Fruit fly (Drosophila melanogaster): ENCODE data around the gene dre4.

The dre4 gene

DNA sequence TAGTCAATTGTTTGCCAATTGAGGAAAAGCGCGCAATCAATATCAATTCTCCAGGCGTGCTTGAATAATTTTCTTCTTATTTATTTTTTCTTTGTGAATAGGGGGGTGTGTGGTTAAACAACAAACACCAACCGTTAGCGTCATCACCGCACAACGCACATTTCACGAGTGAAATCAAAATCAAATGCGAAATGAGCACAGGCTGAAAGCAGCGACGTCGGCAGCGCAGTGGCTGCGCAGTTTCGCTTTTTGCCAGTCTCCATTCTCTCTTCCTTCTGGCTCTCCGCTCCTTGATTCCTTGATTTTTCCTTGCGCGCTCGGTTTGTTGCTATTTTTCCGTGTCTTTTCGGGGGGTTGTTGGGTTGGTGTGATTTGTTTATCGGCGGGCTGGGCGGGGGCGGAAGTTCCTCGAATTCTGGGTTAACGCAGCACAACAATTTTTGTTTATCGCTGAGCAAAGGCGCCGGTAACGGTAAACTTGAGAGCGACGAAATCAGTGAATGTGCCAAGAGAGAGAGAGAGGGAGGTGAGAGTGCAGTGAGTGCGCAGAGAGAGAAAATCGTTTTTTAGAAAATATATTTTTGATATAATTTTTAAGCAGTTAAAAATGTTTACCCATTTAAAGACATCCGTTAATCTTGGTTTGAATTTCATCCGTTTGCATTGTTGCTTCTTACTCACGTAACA is 6.9 kb upstream of the dre4 start, which contains the start of gene CG13937:
Gene CG13937 (minus strand): TSS at position 174 of the 687 bp plus-strand sequence.
- TF ChIP-seq gl (tag; optimal IDR thresholded peaks at IDR 0.05), result no peak
- no peak for TF ChIP-seq EcR (GFP tag; optimal IDR thresholded peaks at IDR 0.05)
- TF ChIP-seq fd96Ca (GFP tag; IDR thresholded peaks at IDR 0.05), result no peak
- TF ChIP-seq D1 (tag; optimal IDR thresholded peaks at IDR 0.05), result no peak
- no peak for TF ChIP-seq CG34367 (tag; optimal IDR thresholded peaks at IDR 0.05)
- no peak for TF ChIP-seq CG4496 (GFP tag; IDR thresholded peaks at IDR 0.05)
- TF ChIP-seq CG13204 (GFP tag; optimal IDR thresholded peaks at IDR 0.05), result no peak
- no peak for TF ChIP-seq CG14655 (GFP tag; optimal IDR thresholded peaks at IDR 0.05)
- no peak for TF ChIP-seq Snoo (tag; optimal IDR thresholded peaks at IDR 0.05)
- no peak for TF ChIP-seq CG9948 (tag; optimal IDR thresholded peaks at IDR 0.05)

DNA sequence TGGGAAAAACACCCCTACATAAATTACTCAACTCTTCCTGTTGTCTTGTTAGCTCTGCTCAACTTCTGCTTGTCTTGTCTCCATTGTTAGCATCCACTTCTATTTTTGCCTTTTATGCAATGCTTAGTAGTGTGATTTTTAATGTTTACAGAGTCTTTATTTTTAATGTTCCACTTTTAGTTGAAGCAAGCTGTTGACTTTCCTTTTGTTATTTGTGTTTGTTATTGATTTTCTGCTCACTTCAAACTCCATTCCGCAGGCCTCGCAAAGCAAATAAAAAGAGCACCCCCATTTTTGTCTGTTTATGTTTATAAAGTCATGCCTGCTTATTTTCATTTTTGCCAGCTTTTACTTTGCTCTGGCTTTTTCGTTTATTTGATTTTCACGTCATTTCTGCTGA is 5.8 kb upstream of the dre4 start:
- TF ChIP-seq CG15710 (tag; optimal IDR thresholded peaks at IDR 0.05), result no peak
- no peak for TF ChIP-seq CG8159 (tag; optimal IDR thresholded peaks at IDR 0.05)
- TF ChIP-seq Pif1B (GFP tag; optimal IDR thresholded peaks at IDR 0.05), result no peak
- TF ChIP-seq CG17806 (tag; optimal IDR thresholded peaks at IDR 0.05), result no peak
- no peak for TF ChIP-seq CG13204 (GFP tag; optimal IDR thresholded peaks at IDR 0.05)
- no peak for TF ChIP-seq CG9948 (tag; optimal IDR thresholded peaks at IDR 0.05)
- TF ChIP-seq CG4496 (GFP tag; IDR thresholded peaks at IDR 0.05), result no peak
- no peak for TF ChIP-seq CG10348 (GFP tag; IDR thresholded peaks at IDR 0.05)
- TF ChIP-seq CG34367 (tag; optimal IDR thresholded peaks at IDR 0.05), result no peak
- TF ChIP-seq CG32121 (GFP tag; IDR thresholded peaks at IDR 0.05), result no peak
- no peak for TF ChIP-seq CG12605 (GFP tag; IDR thresholded peaks at IDR 0.05)
- TF ChIP-seq EcR (GFP tag; optimal IDR thresholded peaks at IDR 0.05), result no peak
- TF ChIP-seq Pif1A (GFP tag; optimal IDR thresholded peaks at IDR 0.05), result no peak
- TF ChIP-seq gl (tag; optimal IDR thresholded peaks at IDR 0.05), result no peak

DNA sequence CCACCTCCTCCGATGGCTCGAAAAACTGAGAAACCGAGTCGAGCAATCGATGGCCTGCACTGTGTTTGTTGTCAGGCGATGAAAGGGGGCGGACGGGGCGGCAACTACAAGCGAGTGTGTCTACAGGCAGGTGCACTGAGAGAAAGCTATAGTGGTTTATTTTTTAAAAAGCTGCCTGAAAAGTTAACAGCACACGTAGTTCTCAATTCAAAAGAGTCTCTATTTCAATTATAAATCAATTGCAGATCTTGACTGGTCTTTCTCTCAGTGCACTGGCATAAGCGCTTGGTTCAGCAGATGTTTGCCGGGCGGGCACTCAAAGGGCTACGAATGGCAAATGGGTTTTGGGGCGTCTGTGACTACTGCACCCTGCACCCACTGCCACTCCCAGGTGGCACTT is 4.6 kb upstream of the dre4 start:
- TF ChIP-seq gl (tag; optimal IDR thresholded peaks at IDR 0.05) (no peak), rn (GFP tag; IDR thresholded peaks at IDR 0.05) (peak; percentile 62; the same call in 1 of the 2 replicates), CG13204 (GFP tag; optimal IDR thresholded peaks at IDR 0.05) (no peak), CG32121 (GFP tag; IDR thresholded peaks at IDR 0.05) (peak; percentile 32; the same call in 1 of the 2 replicates), Pif1A (GFP tag; optimal IDR thresholded peaks at IDR 0.05) (no peak), D1 (tag; optimal IDR thresholded peaks at IDR 0.05) (no peak), Pif1B (GFP tag; optimal IDR thresholded peaks at IDR 0.05) (peak; percentile 35), CG8159 (tag; optimal IDR thresholded peaks at IDR 0.05) (peak; percentile 45), CG9948 (tag; optimal IDR thresholded peaks at IDR 0.05) (peak; percentile 7), CG10348 (GFP tag; IDR thresholded peaks at IDR 0.05) (no peak), CG14655 (GFP tag; optimal IDR thresholded peaks at IDR 0.05) (peak; percentile 71), CG15710 (tag; optimal IDR thresholded peaks at IDR 0.05) (no peak), Snoo (tag; optimal IDR thresholded peaks at IDR 0.05) (no peak), EcR (GFP tag; optimal IDR thresholded peaks at IDR 0.05) (no peak), CG17806 (tag; optimal IDR thresholded peaks at IDR 0.05) (peak; percentile 30), CG8301 (tag; optimal IDR thresholded peaks at IDR 0.05) (peak; percentile 52), CG34367 (tag; optimal IDR thresholded peaks at IDR 0.05) (no peak), fd96Ca (GFP tag; IDR thresholded peaks at IDR 0.05) (peak; percentile 79; the same call in 2 of the 3 replicates), Ets98B (GFP tag; IDR thresholded peaks at IDR 0.05) (peak; percentile 66; the same call in 1 of the 2 replicates), CG12605 (GFP tag; IDR thresholded peaks at IDR 0.05) (peak; percentile 62; the same call in 1 of the 2 replicates), CG4496 (GFP tag; IDR thresholded peaks at IDR 0.05) (peak; percentile 83; the same call in 2 of the 3 replicates)

DNA sequence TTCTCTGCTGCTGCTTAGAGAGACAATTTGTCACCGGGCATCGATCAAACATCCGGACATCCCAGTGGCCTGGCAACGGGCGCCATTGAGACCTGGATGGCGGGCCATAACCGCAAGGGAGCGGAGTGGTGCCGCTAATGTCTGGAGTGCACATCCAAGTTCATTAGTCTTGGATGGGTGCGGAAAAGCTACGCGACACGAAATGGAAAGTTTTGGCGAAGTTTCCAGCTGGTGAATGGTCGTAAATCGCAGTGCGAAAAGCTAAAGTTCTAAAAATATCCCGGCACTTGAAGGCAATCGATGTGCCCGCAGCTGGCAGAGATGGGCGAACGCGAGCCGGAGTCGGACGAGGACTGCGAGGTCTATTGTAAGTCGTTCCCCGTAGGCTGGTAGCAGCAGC is 6.4 kb downstream of the dre4 start, which contains the start of gene CG13924:
Gene CG13924 (plus strand): TSS at position 301 of the 400 bp plus-strand sequence.
- TF ChIP-seq CG4496 (GFP tag; IDR thresholded peaks at IDR 0.05) (no peak), D1 (tag; optimal IDR thresholded peaks at IDR 0.05) (no peak), Ets98B (GFP tag; IDR thresholded peaks at IDR 0.05) (no peak), Pif1B (GFP tag; optimal IDR thresholded peaks at IDR 0.05) (no peak), fd96Ca (GFP tag; IDR thresholded peaks at IDR 0.05) (no peak), rn (GFP tag; IDR thresholded peaks at IDR 0.05) (no peak), CG10348 (GFP tag; IDR thresholded peaks at IDR 0.05) (no peak), CG32121 (GFP tag; IDR thresholded peaks at IDR 0.05) (no peak), gl (tag; optimal IDR thresholded peaks at IDR 0.05) (no peak), CG14655 (GFP tag; optimal IDR thresholded peaks at IDR 0.05) (no peak), EcR (GFP tag; optimal IDR thresholded peaks at IDR 0.05) (no peak), CG15710 (tag; optimal IDR thresholded peaks at IDR 0.05) (no peak), CG34367 (tag; optimal IDR thresholded peaks at IDR 0.05) (no peak), CG9948 (tag; optimal IDR thresholded peaks at IDR 0.05) (no peak), Pif1A (GFP tag; optimal IDR thresholded peaks at IDR 0.05) (no peak), CG8301 (tag; optimal IDR thresholded peaks at IDR 0.05) (no peak), CG13204 (GFP tag; optimal IDR thresholded peaks at IDR 0.05) (no peak), CG12605 (GFP tag; IDR thresholded peaks at IDR 0.05) (no peak), CG17806 (tag; optimal IDR thresholded peaks at IDR 0.05) (no peak)

DNA sequence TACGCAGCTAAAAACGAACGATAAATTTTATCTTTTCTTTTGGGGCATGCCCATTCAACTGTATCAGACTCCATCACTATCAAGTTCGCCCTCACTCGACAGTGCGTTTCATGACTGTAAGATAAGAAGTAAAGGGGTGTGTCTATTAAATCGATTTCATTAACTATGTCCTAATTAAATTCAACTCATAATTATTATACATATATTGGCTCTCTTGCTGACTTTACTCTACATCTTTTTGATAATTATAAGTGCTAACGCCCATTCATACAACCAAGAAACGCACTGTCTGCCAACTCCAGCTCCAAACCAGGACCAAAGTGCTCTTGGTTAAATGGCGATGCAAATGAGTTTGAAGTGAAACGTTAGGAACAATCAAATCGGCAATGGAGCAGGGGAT is 7.3 kb downstream of the dre4 start:
- TF ChIP-seq CG34367 (tag; optimal IDR thresholded peaks at IDR 0.05), result no peak
- peak; percentile 26 for TF ChIP-seq CG17806 (tag; optimal IDR thresholded peaks at IDR 0.05)
- TF ChIP-seq CG12605 (GFP tag; IDR thresholded peaks at IDR 0.05), result no peak; the same call in 1 of the 2 replicates
- TF ChIP-seq rn (GFP tag; IDR thresholded peaks at IDR 0.05), result no peak
- TF ChIP-seq CG8159 (tag; optimal IDR thresholded peaks at IDR 0.05), result no peak
- no peak for TF ChIP-seq Snoo (tag; optimal IDR thresholded peaks at IDR 0.05)
- TF ChIP-seq Ets98B (GFP tag; IDR thresholded peaks at IDR 0.05), result peak; percentile 66
- TF ChIP-seq D1 (tag; optimal IDR thresholded peaks at IDR 0.05), result no peak
- TF ChIP-seq Pif1A (GFP tag; optimal IDR thresholded peaks at IDR 0.05), result no peak
- no peak for TF ChIP-seq CG10348 (GFP tag; IDR thresholded peaks at IDR 0.05)
- TF ChIP-seq CG13204 (GFP tag; optimal IDR thresholded peaks at IDR 0.05), result no peak
- TF ChIP-seq Pif1B (GFP tag; optimal IDR thresholded peaks at IDR 0.05), result no peak
- peak; percentile 39 for TF ChIP-seq CG8301 (tag; optimal IDR thresholded peaks at IDR 0.05)
- TF ChIP-seq CG14655 (GFP tag; optimal IDR thresholded peaks at IDR 0.05), result no peak
- peak; percentile 30 for TF ChIP-seq CG9948 (tag; optimal IDR thresholded peaks at IDR 0.05)
- TF ChIP-seq CG15710 (tag; optimal IDR thresholded peaks at IDR 0.05), result peak; percentile 25
- TF ChIP-seq fd96Ca (GFP tag; IDR thresholded peaks at IDR 0.05), result peak; percentile 33; the same call in 1 of the 3 replicates
- peak; percentile 29; the same call in 1 of the 2 replicates for TF ChIP-seq CG32121 (GFP tag; IDR thresholded peaks at IDR 0.05)
- no peak for TF ChIP-seq EcR (GFP tag; optimal IDR thresholded peaks at IDR 0.05)
- no peak for TF ChIP-seq gl (tag; optimal IDR thresholded peaks at IDR 0.05)
- peak; percentile 67; the same call in 2 of the 3 replicates for TF ChIP-seq CG4496 (GFP tag; IDR thresholded peaks at IDR 0.05)
